Worm (Caenorhabditis elegans) whole organism, L3 larva: ENCODE measurements around the gene srh-180.

Experiments
- R02D3.7 ChIP-seq: fragments of 150-350 bp; optimal IDR thresholded peaks from 2 replicates; lab custom pipeline; 2014; ENCODE audit warnings: missing biosample characterization, missing genetic modification characterization
- ZK546.5 ChIP-seq: sonication (generic microtip); optimal IDR thresholded peaks from 2 replicates; lab custom pipeline; 2017; ENCODE audit warnings: missing biosample characterization, missing genetic modification characterization
- aly-2 ChIP-seq: fragments of 150-350 bp; optimal IDR thresholded peaks from 2 replicates; lab custom pipeline; 2014; ENCODE audit warnings: missing biosample characterization, missing genetic modification characterization
- ceh-28 ChIP-seq: fragments of 150-350 bp; optimal IDR thresholded peaks from 2 replicates; lab custom pipeline; 2014; ENCODE audit warnings: missing biosample characterization, missing genetic modification reagents, missing genetic modification characterization
- ceh-82 ChIP-seq: fragments of 150-350 bp; optimal IDR thresholded peaks from 2 replicates; lab custom pipeline; 2014; ENCODE audit warnings: missing biosample characterization, missing genetic modification characterization
- ceh-9 ChIP-seq: sonication (generic microtip); optimal IDR thresholded peaks from 2 replicates; lab custom pipeline; 2018; ENCODE audit warnings: missing biosample characterization, missing genetic modification characterization
- egl-27 ChIP-seq: sonication (generic microtip); optimal IDR thresholded peaks from 4 replicates; lab custom pipeline; 2017; ENCODE audit warnings: missing biosample characterization, missing genetic modification reagents, missing genetic modification characterization
- egl-5 ChIP-seq: fragments of 150-350 bp; optimal IDR thresholded peaks from 2 replicates; lab custom pipeline; 2017; ENCODE audit warnings: missing biosample characterization, missing genetic modification reagents, missing genetic modification characterization, inconsistent platforms
- elt-2 ChIP-seq: sonication (generic microtip); optimal IDR thresholded peaks from 2 replicates; lab custom pipeline; 2016; ENCODE audit warnings: missing genetic modification reagents, mild to moderate bottlenecking, missing genetic modification characterization, missing compliant biosample characterization
- elt-3 ChIP-seq, 3 experiments: fragments of 150-350 bp in 1 of 3; sonication (generic microtip) in 2 of 3; optimal IDR thresholded peaks; 2 replicates in 2 of 3; 4 replicates in 1 of 3; lab custom pipeline; 2014 to 2017; ENCODE audit warnings: missing biosample characterization in 3 of 3, missing genetic modification characterization in 3 of 3
- eor-1 ChIP-seq, 2 experiments: fragments of 150-350 bp; optimal IDR thresholded peaks; 2 replicates each; lab custom pipeline; 2014 to 2018; ENCODE audit warnings: missing biosample characterization in 2 of 2, missing genetic modification characterization in 2 of 2
- fkh-10 ChIP-seq: sonication (generic microtip); optimal IDR thresholded peaks from 2 replicates; lab custom pipeline; 2017; ENCODE audit warnings: missing biosample characterization, missing genetic modification reagents, missing genetic modification characterization
- fos-1 ChIP-seq: fragments of 150-350 bp; optimal IDR thresholded peaks from 2 replicates; lab custom pipeline; 2014; ENCODE audit warnings: missing biosample characterization, missing genetic modification characterization
- jun-1 ChIP-seq: fragments of 150-350 bp; optimal IDR thresholded peaks from 2 replicates; lab custom pipeline; 2014; ENCODE audit warnings: missing biosample characterization, missing genetic modification reagents, missing genetic modification characterization
- lin-15B ChIP-seq: fragments of 150-350 bp; optimal IDR thresholded peaks from 2 replicates; lab custom pipeline; 2014; ENCODE audit warnings: missing biosample characterization, missing genetic modification characterization
- mdl-1 ChIP-seq: fragments of 150-350 bp; optimal IDR thresholded peaks from 2 replicates; lab custom pipeline; 2014; ENCODE audit warnings: missing biosample characterization, missing genetic modification characterization
- nfya-1 ChIP-seq: sonication (generic microtip); optimal IDR thresholded peaks from 2 replicates; lab custom pipeline; 2017; ENCODE audit warnings: missing genetic modification characterization, mild to moderate bottlenecking, missing compliant biosample characterization, antibody characterized with exemption, moderate library complexity; ENCODE audit not compliant: insufficient read depth
- nhr-11 ChIP-seq: fragments of 150-350 bp; optimal IDR thresholded peaks from 2 replicates; lab custom pipeline; 2014; ENCODE audit warnings: missing biosample characterization, missing genetic modification characterization
- nhr-12 ChIP-seq: fragments of 150-350 bp; optimal IDR thresholded peaks from 2 replicates; lab custom pipeline; 2014; ENCODE audit warnings: missing biosample characterization, missing genetic modification characterization
- nhr-23 ChIP-seq: fragments of 150-350 bp; optimal IDR thresholded peaks from 2 replicates; lab custom pipeline; 2014; ENCODE audit warnings: missing biosample characterization, missing genetic modification reagents, missing genetic modification characterization
- nhr-237 ChIP-seq: fragments of 150-350 bp; optimal IDR thresholded peaks from 2 replicates; lab custom pipeline; 2014; ENCODE audit warnings: missing biosample characterization, missing genetic modification characterization
- nhr-25 ChIP-seq: sonication (generic microtip); optimal IDR thresholded peaks from 2 replicates; lab custom pipeline; 2017; ENCODE audit warnings: missing biosample characterization, missing genetic modification characterization
- nhr-28 ChIP-seq: fragments of 150-350 bp; optimal IDR thresholded peaks from 2 replicates; lab custom pipeline; 2014; ENCODE audit warnings: missing biosample characterization, missing genetic modification characterization
- nhr-43 ChIP-seq: sonication (generic microtip); optimal IDR thresholded peaks from 2 replicates; lab custom pipeline; 2016; ENCODE audit warnings: mild to moderate bottlenecking, missing genetic modification characterization, missing compliant biosample characterization; ENCODE audit not compliant: poor library complexity, severe bottlenecking
- nhr-67 ChIP-seq: fragments of 150-350 bp; optimal IDR thresholded peaks from 2 replicates; lab custom pipeline; 2014; ENCODE audit warnings: missing biosample characterization, missing genetic modification characterization
- nhr-77 ChIP-seq: fragments of 150-350 bp; optimal IDR thresholded peaks from 2 replicates; lab custom pipeline; 2014; ENCODE audit warnings: missing biosample characterization, missing genetic modification characterization
- pha-4 ChIP-seq: fragments of 150-350 bp; optimal IDR thresholded peaks from 2 replicates; lab custom pipeline; 2014; ENCODE audit warnings: missing biosample characterization, missing genetic modification reagents, missing genetic modification characterization
- pqm-1 ChIP-seq: fragments of 150-350 bp; optimal IDR thresholded peaks from 2 replicates; lab custom pipeline; 2017; ENCODE audit warnings: missing biosample characterization, missing genetic modification characterization, inconsistent platforms
- skn-1 ChIP-seq: fragments of 150-350 bp; optimal IDR thresholded peaks from 2 replicates; lab custom pipeline; 2014; ENCODE audit warnings: missing biosample characterization, missing genetic modification characterization
- snpc-4 ChIP-seq: fragments of 150-350 bp; optimal IDR thresholded peaks from 2 replicates; lab custom pipeline; 2014; ENCODE audit warnings: missing biosample characterization, missing genetic modification characterization
- tbx-2 ChIP-seq: sonication (generic microtip); optimal IDR thresholded peaks from 2 replicates; lab custom pipeline; 2016; ENCODE audit warnings: mild to moderate bottlenecking, missing genetic modification characterization, missing compliant biosample characterization
- unc-39 ChIP-seq: sonication (generic microtip); optimal IDR thresholded peaks from 4 replicates; lab custom pipeline; 2017; ENCODE audit warnings: missing biosample characterization, missing genetic modification characterization
- unc-62 ChIP-seq: fragments of 150-350 bp; sonication (generic microtip); optimal IDR thresholded peaks from 4 replicates; lab custom pipeline; 2014; ENCODE audit warnings: missing biosample characterization, missing genetic modification reagents, missing genetic modification characterization
- ztf-11 ChIP-seq: fragments of 150-350 bp; optimal IDR thresholded peaks from 2 replicates; lab custom pipeline; 2014; ENCODE audit warnings: missing biosample characterization, missing genetic modification characterization

srh-180 gene

ce11 chrV:16298669-16299068 lies 18.7 kb upstream of the srh-180 start, which contains the start of gene srbc-84:
srbc-84 (plus strand) TSS chrV:16298969.
- TF ChIP-seq ztf-11 (tag; lab: Kevin White, UChicago) (no peak), tbx-2 (no peak), jun-1 (tag; lab: Kevin White, UChicago) (no peak), ZK546.5 (tag; lab: Kevin White, UChicago) (no peak), nhr-67 (tag; lab: Kevin White, UChicago) (no peak), pha-4 (tag; lab: Kevin White, UChicago) (no peak), ceh-82 (tag; lab: Kevin White, UChicago) (no peak), nfya-1 (no peak), nhr-25 (tag; lab: Kevin White, UChicago) (no peak), unc-62 (GFP tag; lab: Kevin White, UChicago) (no peak), elt-3 (tag; optimal IDR thresholded peaks at IDR 0.05; lab: Kevin White, UChicago) (no peak), egl-5 (tag; lab: Kevin White, UChicago) (no peak), unc-39 (no peak), aly-2 (tag; lab: Kevin White, UChicago) (no peak)

ce11 chrV:16299834-16300233 lies 17.5 kb upstream of the srh-180 start:
- TF ChIP-seq unc-39: no peak
- TF ChIP-seq tbx-2: no peak
- TF ChIP-seq elt-3 (tag; optimal IDR thresholded peaks at IDR 0.05; lab: Kevin White, UChicago): no peak
- TF ChIP-seq nhr-43 (tag; lab: Kevin White, UChicago): no peak
- TF ChIP-seq ceh-9 (tag; lab: Kevin White, UChicago): no peak
- TF ChIP-seq egl-27 (tag; lab: Kevin White, UChicago): no peak
- TF ChIP-seq snpc-4 (tag; lab: Kevin White, UChicago): no peak
- TF ChIP-seq nhr-28 (tag; lab: Kevin White, UChicago): no peak
- TF ChIP-seq pqm-1 (tag; lab: Kevin White, UChicago): no peak
- TF ChIP-seq nhr-77 (tag; lab: Kevin White, UChicago): no peak
- TF ChIP-seq nhr-12 (tag; lab: Kevin White, UChicago): no peak
- TF ChIP-seq eor-1 (tag; optimal IDR thresholded peaks at IDR 0.05; lab: Kevin White, UChicago): no peak
- TF ChIP-seq mdl-1 (tag; lab: Kevin White, UChicago): no peak
- TF ChIP-seq lin-15B: no peak
- no peak for TF ChIP-seq fos-1
- TF ChIP-seq unc-62 (GFP tag; lab: Kevin White, UChicago): no peak
- TF ChIP-seq nhr-25 (tag; lab: Kevin White, UChicago): no peak
- no peak for TF ChIP-seq skn-1 (tag; lab: Kevin White, UChicago)

ce11 chrV:16300276-16300675 lies 17.1 kb upstream of the srh-180 start, which contains the start of gene srbc-82:
srbc-82 (plus strand) TSS chrV:16300576.
- TF ChIP-seq nhr-237 (tag; lab: Kevin White, UChicago) (no peak), nhr-67 (tag; lab: Kevin White, UChicago) (no peak), snpc-4 (tag; lab: Kevin White, UChicago) (no peak), nhr-23 (tag; lab: Kevin White, UChicago) (no peak), nhr-11 (tag; lab: Kevin White, UChicago) (no peak), egl-5 (tag; lab: Kevin White, UChicago) (no peak), fkh-10 (GFP tag; lab: Kevin White, UChicago) (no peak), fos-1 (no peak), ceh-28 (tag; lab: Kevin White, UChicago) (no peak), egl-27 (tag; lab: Kevin White, UChicago) (no peak), mdl-1 (tag; lab: Kevin White, UChicago) (no peak)
- TF ChIP-seq, all 47 proteins: peak for 0

- TF ChIP-seq elt-2 (peak; percentile 58), pqm-1 (tag; lab: Kevin White, UChicago) (peak; percentile 60), aly-2 (tag; lab: Kevin White, UChicago) (no peak)
Measured at ce11 chrV:16302439-16302838, 14.9 kb upstream of the srh-180 start, which contains the start of the genes C31A11.13 and oac-6. C31A11.13 (minus strand) TSS chrV:16302551. oac-6 (plus strand) TSS chrV:16302717.

ce11 chrV:16307253-16307652 lies 10.1 kb upstream of the srh-180 start, which contains the start of gene srxa-7:
srxa-7 (plus strand) TSS chrV:16307553.
- no peak for TF ChIP-seq R02D3.7 (tag; lab: Kevin White, UChicago)
- no peak for TF ChIP-seq ZK546.5 (tag; lab: Kevin White, UChicago)
